Worm (Caenorhabditis elegans) whole organism, L4/young adult: Measurements from ENCODE around the gene C02E7.10.

Experiments
- W03F9.2 ChIP-seq: fragments of 150-350 bp; optimal IDR thresholded peaks from 2 replicates; lab custom pipeline; 2014; ENCODE audit warnings: missing biosample characterization, missing genetic modification characterization
- dao-5 ChIP-seq: sonication (generic microtip); optimal IDR thresholded peaks from 2 replicates; lab custom pipeline; 2016; ENCODE audit warnings: missing genotype, missing genetic modification characterization, moderate library complexity, missing compliant biosample characterization
- him-1 ChIP-seq: sonication (generic microtip); optimal IDR thresholded peaks from 2 replicates; lab custom pipeline; 2016; ENCODE audit warnings: missing genotype, missing genetic modification reagents, missing genetic modification characterization, missing compliant biosample characterization

ce11 chrV:4903696-4904095 lies 29.1 kb downstream of the C02E7.10 start, which contains the start of gene ugt-8:
- no peak for TF ChIP-seq him-1 (tag; lab: Kevin White, UChicago)
- TF ChIP-seq W03F9.2, result no peak
- no peak for TF ChIP-seq dao-5
